Fruit fly (Drosophila melanogaster) whole organism, adult: Measurements from ENCODE around the gene Galphaf.

ENCODE experiments used
- CG11617 ChIP-seq: fragments of 200-800 bp; sonication (Bioruptor generic); optimal IDR thresholded peaks from 2 replicates; lab custom pipeline; 2017; ENCODE audit warnings: mild to moderate bottlenecking, missing biosample characterization, missing genetic modification reagents, missing genetic modification characterization
- CG12768 ChIP-seq: fragments of 200-800 bp; sonication (Bioruptor generic); optimal IDR thresholded peaks from 2 replicates; lab custom pipeline; 2017; ENCODE audit warnings: missing biosample characterization, missing genetic modification characterization, mild to moderate bottlenecking, moderate library complexity, missing genetic modification reagents
- CG14711 ChIP-seq: fragments of 200-800 bp; sonication (Bioruptor generic); optimal IDR thresholded peaks from 2 replicates; lab custom pipeline; 2018; ENCODE audit warnings: missing biosample characterization, mild to moderate bottlenecking, missing genetic modification characterization, moderate library complexity
- CG1620 ChIP-seq: fragments of 200-800 bp; sonication (Bioruptor generic); optimal IDR thresholded peaks from 2 replicates; lab custom pipeline; 2016; ENCODE audit warnings: missing biosample characterization, missing genetic modification characterization
- CG33017 ChIP-seq: fragments of 200-800 bp; sonication (Bioruptor generic); optimal IDR thresholded peaks from 2 replicates; lab custom pipeline; 2018; ENCODE audit warnings: missing biosample characterization, mild to moderate bottlenecking, missing genetic modification characterization, moderate library complexity
- CG5204 ChIP-seq: fragments of 200-800 bp; sonication (Bioruptor generic); optimal IDR thresholded peaks from 2 replicates; lab custom pipeline; 2016; ENCODE audit warnings: missing biosample characterization, missing genetic modification characterization
- CG7045 ChIP-seq: fragments of 200-800 bp; sonication (Bioruptor generic); optimal IDR thresholded peaks from 2 replicates; lab custom pipeline; 2017; ENCODE audit warnings: missing biosample characterization, mild to moderate bottlenecking, missing genetic modification characterization
- CG7101 ChIP-seq: fragments of 200-800 bp; sonication (Bioruptor generic); optimal IDR thresholded peaks from 2 replicates; lab custom pipeline; 2018; ENCODE audit warnings: missing biosample characterization, mild to moderate bottlenecking, missing genetic modification characterization, moderate library complexity
- Clk ChIP-seq: fragments of 200-800 bp; sonication (Bioruptor generic); optimal IDR thresholded peaks from 2 replicates; lab custom pipeline; 2017; ENCODE audit warnings: missing biosample characterization, missing genetic modification characterization
- Crg-1 ChIP-seq: fragments of 200-800 bp; sonication (Bioruptor generic); optimal IDR thresholded peaks from 2 replicates; lab custom pipeline; 2016; ENCODE audit warnings: missing biosample characterization, missing genetic modification characterization
- Hr96 ChIP-seq: fragments of 200-800 bp; sonication (Bioruptor generic); optimal IDR thresholded peaks from 2 replicates; lab custom pipeline; 2016; ENCODE audit warnings: missing biosample characterization, missing genetic modification characterization
- Mnt ChIP-seq: fragments of 200-800 bp; sonication (Bioruptor generic); optimal IDR thresholded peaks from 2 replicates; lab custom pipeline; 2016; ENCODE audit warnings: missing biosample characterization, mild to moderate bottlenecking, missing genetic modification characterization
- bab1 ChIP-seq: fragments of 200-800 bp; sonication (Bioruptor generic); optimal IDR thresholded peaks from 3 replicates; lab custom pipeline; 2019; ENCODE audit warnings: missing biosample characterization, mild to moderate bottlenecking, missing genetic modification characterization, moderate library complexity
- cic ChIP-seq: fragments of 200-800 bp; sonication (Bioruptor generic); optimal IDR thresholded peaks from 2 replicates; lab custom pipeline; 2017; ENCODE audit warnings: missing biosample characterization, mild to moderate bottlenecking, missing genetic modification characterization, moderate library complexity
- cnc ChIP-seq, 2 experiments: fragments of >200 bp; optimal IDR thresholded peaks; 2 replicates each; lab custom pipeline; 2017
- kay ChIP-seq: fragments of 200-800 bp; sonication (Bioruptor generic); peaks from one replicate; lab custom pipeline; 2016; ENCODE audit warnings: missing biosample characterization, missing genetic modification characterization, borderline replicate concordance
- ovo ChIP-seq: fragments of 200-800 bp; sonication (Bioruptor generic); optimal IDR thresholded peaks from 2 replicates; lab custom pipeline; 2016; ENCODE audit warnings: missing biosample characterization, missing genetic modification characterization
- pad ChIP-seq: fragments of 200-800 bp; sonication (Bioruptor generic); optimal IDR thresholded peaks from 3 replicates; lab custom pipeline; 2017; ENCODE audit warnings: missing biosample characterization, missing genetic modification characterization, mild to moderate bottlenecking, moderate library complexity, missing genetic modification reagents
- tj ChIP-seq: fragments of 200-800 bp; sonication (Bioruptor generic); optimal IDR thresholded peaks from 3 replicates; lab custom pipeline; 2017; ENCODE audit warnings: missing biosample characterization, mild to moderate bottlenecking, missing genetic modification characterization, moderate library complexity
- toe ChIP-seq: fragments of 200-800 bp; sonication (Bioruptor generic); optimal IDR thresholded peaks from 2 replicates; lab custom pipeline; 2016; ENCODE audit warnings: missing biosample characterization, missing genetic modification characterization

Gene Galphaf

dm6 chr3L:16642954-16643353, 24.8 kb downstream of the Galphaf start:
- TF ChIP-seq tj (GFP tag; lab: Kevin White, UChicago) (peak; percentile 82), CG1620 (GFP tag; lab: Kevin White, UChicago) (no peak), bab1 (peak; percentile 70)

- TF ChIP-seq cnc (optimal IDR thresholded peaks at IDR 0.05; lab: Kevin White, UChicago): no peak
- TF ChIP-seq CG7101 (tag; lab: Kevin White, UChicago): no peak
- no peak for TF ChIP-seq toe (GFP tag; lab: Kevin White, UChicago)
- no peak for TF ChIP-seq bab1
- TF ChIP-seq CG33017 (tag; lab: Kevin White, UChicago): no peak
- no peak for TF ChIP-seq Crg-1 (GFP tag; lab: Kevin White, UChicago)
- TF ChIP-seq CG5204: no peak
- no peak for TF ChIP-seq CG14711 (tag; lab: Kevin White, UChicago)
- TF ChIP-seq ovo (GFP tag; lab: Kevin White, UChicago): no peak
- no peak for TF ChIP-seq pad (GFP tag; lab: Kevin White, UChicago)
- no peak for TF ChIP-seq cic (GFP tag; lab: Kevin White, UChicago)
- no peak for TF ChIP-seq CG12768 (GFP tag; lab: Kevin White, UChicago)
- TF ChIP-seq Hr96 (GFP tag; lab: Kevin White, UChicago): no peak
Observed at dm6 chr3L:16642088-16642507, 25.6 kb downstream of the Galphaf start.

dm6 chr3L:16641094-16641493, 26.6 kb downstream of the Galphaf start:
- TF ChIP-seq Mnt (GFP tag; lab: Kevin White, UChicago) (no peak), bab1 (no peak), CG33017 (tag; lab: Kevin White, UChicago) (no peak), CG11617 (GFP tag; lab: Kevin White, UChicago) (no peak)

dm6 chr3L:16640509-16641068, 27.1 kb downstream of the Galphaf start:
- no peak for TF ChIP-seq CG1620 (GFP tag; lab: Kevin White, UChicago)
- no peak for TF ChIP-seq ovo (GFP tag; lab: Kevin White, UChicago)
- no peak for TF ChIP-seq CG12768 (GFP tag; lab: Kevin White, UChicago)
- TF ChIP-seq pad (GFP tag; lab: Kevin White, UChicago): no peak
- TF ChIP-seq CG7101 (tag; lab: Kevin White, UChicago): no peak
- TF ChIP-seq CG14711 (tag; lab: Kevin White, UChicago): no peak
- TF ChIP-seq toe (GFP tag; lab: Kevin White, UChicago): no peak
- TF ChIP-seq Hr96 (GFP tag; lab: Kevin White, UChicago): no peak

dm6 chr3L:16638639-16639388, 28.9 kb downstream of the Galphaf start:
- TF ChIP-seq kay (GFP tag; lab: Kevin White, UChicago) (no peak), cnc (optimal IDR thresholded peaks at IDR 0.05; lab: Kevin White, UChicago) (no peak), cic (GFP tag; lab: Kevin White, UChicago) (no peak)

- TF ChIP-seq CG33017 (tag; lab: Kevin White, UChicago) (no peak), CG7045 (GFP tag; lab: Kevin White, UChicago) (no peak), toe (GFP tag; lab: Kevin White, UChicago) (no peak), Crg-1 (GFP tag; lab: Kevin White, UChicago) (no peak), Hr96 (GFP tag; lab: Kevin White, UChicago) (no peak), kay (GFP tag; lab: Kevin White, UChicago) (peak; percentile 50), bab1 (no peak), CG1620 (GFP tag; lab: Kevin White, UChicago) (no peak), Clk (GFP tag; lab: Kevin White, UChicago) (no peak), tj (GFP tag; lab: Kevin White, UChicago) (peak; percentile 51)
Observed at dm6 chr3L:16635566-16636210, 32.0 kb downstream of the Galphaf start.

dm6 chr3L:16634529-16634928, 33.2 kb downstream of the Galphaf start:
- TF ChIP-seq CG5204 (peak; percentile 12), ovo (GFP tag; lab: Kevin White, UChicago) (no peak)
